Fruit fly (Drosophila melanogaster): Measurements from ENCODE around the gene BCAS2.

The BCAS2 gene

DNA sequence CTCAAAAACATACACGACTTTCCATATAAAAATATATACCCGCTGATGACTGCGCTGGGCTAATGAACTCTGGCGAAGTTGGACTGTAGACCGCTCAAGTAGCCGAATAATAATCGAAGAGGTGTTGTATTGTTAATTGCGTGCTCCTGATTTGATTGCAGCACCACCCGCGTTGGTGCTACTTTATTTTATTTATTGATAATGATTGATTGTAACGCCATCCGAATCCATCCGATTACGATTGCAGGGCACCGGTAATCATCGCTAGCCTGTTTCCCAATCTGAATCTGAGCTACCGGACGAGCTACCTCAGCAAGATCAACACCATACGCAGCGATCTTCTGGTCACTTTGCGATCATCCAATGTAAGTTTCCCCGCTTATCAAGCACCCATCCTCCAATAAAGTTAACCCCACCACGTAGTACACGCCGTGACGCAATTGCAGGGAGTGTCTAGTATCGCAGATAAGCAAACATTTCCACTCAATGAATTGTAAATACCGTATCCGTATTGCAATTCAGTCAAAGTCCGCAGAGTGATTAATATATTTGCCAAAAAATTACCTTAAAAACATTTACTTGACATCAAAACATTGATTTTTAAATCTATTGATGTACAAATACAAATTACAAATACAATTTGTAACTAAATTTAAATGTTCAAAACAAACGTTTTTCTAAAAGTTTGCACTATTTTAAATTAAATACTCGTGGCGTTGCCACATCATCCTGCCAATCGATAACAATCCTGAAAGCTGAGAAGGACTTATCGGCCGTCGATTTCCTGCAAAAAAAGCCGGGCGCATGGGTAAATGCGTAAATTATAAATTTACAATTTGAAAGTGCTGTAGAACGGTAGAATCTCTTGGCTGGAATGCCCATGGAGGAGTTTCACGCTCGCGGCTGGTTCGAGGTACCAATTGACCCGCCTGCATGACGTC, 7.1 kb upstream of the BCAS2 start:
- no peak for TF ChIP-seq CG17801 (GFP tag; optimal IDR thresholded peaks at IDR 0.05; ENCODE audit: partially characterized antibody)

DNA sequence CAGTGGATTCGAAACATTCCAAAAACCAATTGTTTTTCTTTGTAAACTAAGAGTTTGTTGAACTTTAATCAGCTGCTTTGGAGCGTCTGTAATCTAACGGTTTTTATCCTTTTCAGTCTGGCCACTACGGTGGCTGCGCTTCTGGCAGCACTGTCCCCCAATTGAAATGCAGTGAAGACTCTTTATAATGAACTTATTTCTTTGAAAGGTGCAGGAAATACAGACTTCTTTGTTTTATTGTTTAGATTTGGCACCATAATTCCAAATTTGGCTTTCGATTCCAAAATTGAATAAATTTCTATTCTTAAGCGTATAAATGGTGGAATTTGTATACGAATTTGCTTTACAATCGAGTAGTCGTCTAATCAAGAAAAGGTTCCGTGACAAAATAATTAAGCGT, 6.0 kb upstream of the BCAS2 start, which contains the start of gene nenya:
Gene nenya (minus strand): TSS at position 35 of the 400 bp plus-strand sequence.
- no peak for TF ChIP-seq CG17801 (GFP tag; optimal IDR thresholded peaks at IDR 0.05; ENCODE audit: partially characterized antibody)

DNA sequence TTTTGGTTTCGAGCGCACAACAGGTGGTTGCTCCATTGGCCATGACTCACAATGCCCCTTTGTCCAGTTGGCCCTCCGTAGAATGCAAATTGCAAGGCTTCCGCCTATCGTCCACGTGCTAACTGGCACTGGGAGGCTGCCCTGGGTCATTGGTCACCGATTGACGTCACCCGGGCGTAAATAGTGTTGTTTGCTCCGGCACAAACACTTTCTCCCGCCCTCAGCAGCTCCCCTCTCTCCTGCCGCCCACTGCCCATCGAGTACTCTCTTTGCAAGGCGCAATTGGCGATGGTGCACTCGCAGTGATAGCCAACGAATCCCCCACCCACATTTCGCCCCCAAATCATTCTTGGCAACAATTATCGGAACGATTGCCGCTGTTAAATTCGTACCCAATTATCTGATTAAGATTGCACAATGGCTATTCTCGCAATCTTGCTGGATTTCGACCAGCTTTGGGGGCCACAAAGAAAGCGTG, 4.6 kb upstream of the BCAS2 start:
- TF ChIP-seq CG17801 (GFP tag; optimal IDR thresholded peaks at IDR 0.05; ENCODE audit: partially characterized antibody): no peak

DNA sequence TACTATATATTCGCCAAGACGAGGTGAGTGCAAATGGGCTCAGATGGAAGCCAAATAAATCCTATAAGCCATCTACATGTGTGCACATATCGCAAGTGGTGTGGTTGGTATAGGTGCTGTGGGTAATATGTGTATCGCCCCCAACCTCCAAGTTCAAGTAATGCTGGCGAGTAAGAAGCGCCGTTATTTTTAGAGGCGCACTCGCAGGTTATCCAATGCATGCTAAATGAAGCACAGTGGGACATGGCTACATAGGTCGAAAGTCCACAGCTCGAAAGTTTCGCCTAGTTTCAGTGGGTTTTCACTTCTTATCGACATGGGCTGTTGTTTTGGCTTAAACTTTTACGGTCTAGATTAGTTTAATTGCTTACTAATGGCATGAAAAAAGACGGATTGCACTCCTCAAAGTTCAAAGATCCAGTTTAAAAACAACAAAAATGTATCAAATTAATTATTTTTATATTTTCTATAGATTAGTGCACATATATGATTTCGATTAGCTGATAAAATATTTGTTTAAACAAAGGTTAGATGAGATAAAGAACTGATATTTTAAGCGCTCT, 3.9 kb upstream of the BCAS2 start:
- TF ChIP-seq CG17801 (GFP tag; optimal IDR thresholded peaks at IDR 0.05; ENCODE audit: partially characterized antibody): no peak

DNA sequence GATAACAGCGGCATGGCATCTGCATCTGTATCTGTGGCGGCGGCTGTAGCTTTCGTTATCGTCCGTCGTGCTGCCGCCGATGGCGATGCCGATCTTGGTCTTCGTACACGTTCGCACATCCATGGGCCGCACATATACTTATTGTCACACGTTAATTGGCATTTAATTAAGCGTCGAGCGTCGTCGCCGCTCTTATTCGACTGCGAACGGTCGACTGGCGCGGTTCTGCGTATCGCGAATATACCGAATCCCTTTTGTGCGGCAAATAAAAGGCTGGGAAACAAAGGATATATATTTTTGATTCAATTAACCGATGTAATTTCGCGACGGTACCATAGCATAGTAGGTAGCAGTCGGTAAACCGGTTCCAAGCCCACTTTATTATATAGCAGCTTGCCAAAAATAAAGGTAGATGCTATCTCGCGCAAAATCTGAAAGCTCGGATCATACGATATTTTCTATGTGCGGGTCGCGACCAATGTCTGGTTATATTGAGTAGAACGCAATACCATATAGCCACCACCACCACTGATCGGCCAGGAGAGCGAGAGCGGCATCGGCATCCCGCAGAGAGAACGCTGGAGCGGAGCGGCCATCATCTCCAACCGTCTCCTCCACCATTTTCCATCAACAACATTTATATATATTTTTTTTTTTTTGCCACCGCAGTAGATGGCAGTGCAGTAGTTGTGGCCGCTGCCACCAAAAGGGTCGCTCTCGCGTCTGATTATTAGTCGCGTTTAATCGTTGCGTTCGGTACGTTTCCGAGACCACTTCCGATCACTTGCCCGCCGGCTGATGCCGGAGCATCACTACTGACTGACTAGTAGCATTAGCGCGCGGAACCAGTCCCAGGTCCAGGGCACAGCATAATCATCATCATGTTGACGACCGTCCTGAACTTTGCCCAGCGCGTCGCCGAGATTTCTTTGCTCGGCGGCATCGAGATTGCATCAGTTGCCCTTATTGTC, 3.1 kb upstream of the BCAS2 start, which contains the start of gene mino:
Gene mino (plus strand): TSS at position 192 of the 971 bp plus-strand sequence.
- TF ChIP-seq CG17801 (GFP tag; optimal IDR thresholded peaks at IDR 0.05; ENCODE audit: partially characterized antibody): peak; percentile 49

DNA sequence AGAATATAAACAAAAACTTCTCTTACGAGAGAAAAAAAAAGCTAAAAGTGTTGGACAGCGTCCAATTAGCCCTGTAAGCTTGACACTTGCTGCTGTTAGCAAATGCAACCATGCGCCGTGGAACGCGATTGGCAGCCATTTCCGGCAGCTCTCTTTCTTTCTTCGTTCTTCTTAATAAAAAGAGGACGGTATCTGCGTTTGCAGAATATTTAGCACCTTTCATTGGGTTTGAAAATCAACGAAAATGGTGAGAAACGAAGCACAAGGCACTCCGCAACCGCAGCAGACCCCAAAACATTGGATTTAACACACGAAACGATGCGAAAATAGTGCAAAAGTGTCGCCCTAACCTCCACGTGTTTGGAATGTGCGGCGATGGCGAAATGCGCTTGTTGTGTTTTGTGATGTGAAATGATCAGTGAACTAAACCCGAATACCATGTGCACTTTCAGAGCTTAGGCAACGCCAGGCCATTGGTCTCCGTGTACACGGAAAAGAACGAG, 568 bp upstream of the BCAS2 start, which contains the start of gene RpL4:
Gene RpL4 (plus strand): TSS at position 149 of the 503 bp plus-strand sequence.
- peak; percentile 44 for TF ChIP-seq CG17801 (GFP tag; optimal IDR thresholded peaks at IDR 0.05; ENCODE audit: partially characterized antibody)

DNA sequence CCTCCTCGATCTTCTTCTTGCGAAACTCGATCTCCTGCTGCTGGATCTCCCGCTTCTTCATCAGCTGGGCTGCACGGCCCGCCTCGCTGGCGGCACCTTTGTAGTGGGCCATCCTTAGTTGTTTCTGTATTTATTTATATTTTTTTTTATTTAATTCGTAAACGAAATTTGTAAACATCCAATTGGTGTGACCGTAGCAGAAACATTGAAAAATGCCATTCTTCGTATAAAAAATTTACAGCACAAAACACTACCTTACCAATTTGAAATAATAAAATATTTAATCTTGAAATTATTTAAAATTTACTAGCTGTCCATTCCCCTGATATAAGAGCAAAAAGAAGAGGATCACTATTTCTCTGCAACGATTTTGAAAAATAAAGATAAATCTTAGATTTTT, 1.3 kb downstream of the BCAS2 start, which contains the start of gene CG12259:
Gene CG12259 (minus strand): TSS at position 207 of the 400 bp plus-strand sequence.
- TF ChIP-seq CG17801 (GFP tag; optimal IDR thresholded peaks at IDR 0.05; ENCODE audit: partially characterized antibody): no peak

DNA sequence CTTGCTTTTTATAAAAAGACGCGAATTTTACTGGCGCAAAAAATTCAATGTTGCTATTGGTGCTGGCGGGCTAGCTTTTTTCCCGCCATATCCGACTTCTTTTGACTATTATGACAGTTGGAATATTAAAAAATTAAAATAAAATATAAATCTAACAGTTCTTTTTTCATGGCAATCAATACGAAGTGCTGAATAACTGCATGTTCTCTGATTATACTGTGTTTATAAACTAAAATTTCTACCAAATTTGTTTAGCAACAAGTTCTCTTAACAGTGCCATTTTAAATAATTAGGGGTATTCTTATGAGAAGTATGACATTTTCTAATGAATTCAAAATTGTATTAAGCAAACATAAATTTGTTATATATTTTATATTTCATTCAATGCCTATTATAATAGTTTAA, 2.8 kb downstream of the BCAS2 start, which contains the start of gene Boh1:
Gene Boh1 (minus strand): TSS at position 76 of the 405 bp plus-strand sequence.
- TF ChIP-seq CG17801 (GFP tag; optimal IDR thresholded peaks at IDR 0.05; ENCODE audit: partially characterized antibody): peak; percentile 56

DNA sequence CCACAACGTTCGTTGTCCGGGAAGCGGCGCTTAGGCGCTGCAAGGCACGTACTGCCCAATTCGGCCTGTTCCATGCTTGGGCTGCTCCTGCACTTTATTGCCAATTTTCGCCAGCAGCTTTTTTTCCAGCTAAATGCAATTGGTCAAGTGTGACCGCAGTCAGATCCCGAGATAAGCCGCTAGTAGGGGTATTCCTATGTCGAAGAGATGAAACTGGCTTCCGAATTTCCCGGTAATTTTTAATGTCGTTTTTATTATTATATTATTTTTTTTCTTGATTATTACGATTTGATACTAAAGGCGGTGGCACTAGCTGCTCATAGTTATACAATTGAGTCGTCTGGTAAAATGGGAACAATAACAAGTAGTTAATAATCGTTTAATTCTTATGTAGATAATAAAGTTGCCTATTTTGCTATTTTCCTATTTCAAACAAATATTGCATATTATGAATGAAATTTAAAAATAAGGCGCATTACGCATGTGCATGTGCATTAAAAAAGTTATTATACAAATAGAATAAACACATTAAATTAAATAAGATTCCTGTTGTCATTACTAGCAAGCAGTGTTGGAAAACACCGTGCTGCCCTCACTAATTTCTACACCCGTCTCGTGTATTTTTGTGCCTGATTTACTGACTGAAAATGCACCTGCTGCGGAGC, 5.7 kb downstream of the BCAS2 start, which contains the start of the genes CG5003 and mRpS22:
Gene CG5003 (minus strand): TSS at position 162 of the 665 bp plus-strand sequence.
Gene mRpS22 (plus strand): TSS at position 554 of the 665 bp plus-strand sequence.
- no peak for TF ChIP-seq CG17801 (GFP tag; optimal IDR thresholded peaks at IDR 0.05; ENCODE audit: partially characterized antibody)

DNA sequence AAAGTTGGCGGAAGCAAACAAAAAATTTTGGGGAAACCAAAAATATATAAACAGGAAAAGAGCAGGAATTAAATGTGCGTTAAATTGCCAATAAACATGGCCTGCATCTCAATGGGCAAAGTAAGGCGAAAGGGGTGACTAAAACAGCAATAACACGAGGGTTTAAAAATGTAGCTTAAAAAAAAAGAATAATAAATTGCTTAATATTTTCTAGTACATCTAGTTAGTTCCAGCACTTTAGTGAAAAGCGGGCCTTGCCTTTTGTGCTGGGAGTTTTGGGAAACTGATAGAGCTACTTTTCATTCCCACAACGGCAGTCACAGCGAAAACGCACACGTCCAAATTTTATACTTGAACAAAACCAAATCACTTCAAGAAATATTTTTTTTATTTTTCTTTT, 10.0 kb downstream of the BCAS2 start, which contains the start of gene mil:
Gene mil (plus strand): TSS at position 301 of the 400 bp plus-strand sequence.
- no peak for TF ChIP-seq CG17801 (GFP tag; optimal IDR thresholded peaks at IDR 0.05; ENCODE audit: partially characterized antibody)

DNA sequence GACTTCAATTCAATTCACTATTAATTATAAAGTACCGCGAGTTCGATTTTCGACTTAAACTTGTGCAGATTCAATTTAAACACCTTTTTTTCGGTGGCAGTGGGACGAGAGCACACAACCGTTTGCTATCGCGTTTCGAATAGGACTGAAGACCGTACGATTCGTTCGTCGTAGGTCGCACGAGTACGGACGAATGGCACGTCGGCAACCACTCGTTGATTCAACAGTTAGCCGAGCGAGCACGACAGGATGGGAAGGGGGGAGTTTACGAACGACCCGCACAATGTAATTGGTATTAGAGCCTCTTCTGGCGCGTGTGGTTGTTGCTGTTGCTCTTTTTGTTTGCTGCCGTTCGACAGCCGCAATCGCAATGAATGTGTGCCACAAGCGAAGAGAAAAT, 16.5 kb downstream of the BCAS2 start, which contains the start of gene CG34353:
Gene CG34353 (minus strand): TSS at position 149 of the 400 bp plus-strand sequence.
- TF ChIP-seq CG17801 (GFP tag; optimal IDR thresholded peaks at IDR 0.05; ENCODE audit: partially characterized antibody): no peak

DNA sequence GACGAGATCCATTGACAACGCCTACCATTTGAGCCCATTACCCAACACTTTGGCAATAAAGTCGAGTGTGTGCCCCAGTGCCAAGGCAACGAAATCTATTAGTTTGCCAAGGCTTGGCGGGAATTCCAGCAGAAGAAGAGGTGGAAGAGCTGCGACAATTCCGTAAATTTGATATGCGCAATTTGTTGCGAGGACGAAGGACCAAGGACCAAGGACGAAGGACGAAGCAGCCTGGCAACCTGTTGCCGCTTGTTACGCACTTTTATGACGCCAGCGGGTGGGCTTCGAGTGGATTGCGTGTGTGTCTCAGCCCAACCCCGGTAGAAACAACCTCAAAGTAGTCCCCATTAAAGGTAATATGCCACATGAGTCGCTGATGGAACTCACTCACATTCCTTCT, 34.0 kb downstream of the BCAS2 start:
- no peak for TF ChIP-seq CG17801 (GFP tag; optimal IDR thresholded peaks at IDR 0.05; ENCODE audit: partially characterized antibody)

DNA sequence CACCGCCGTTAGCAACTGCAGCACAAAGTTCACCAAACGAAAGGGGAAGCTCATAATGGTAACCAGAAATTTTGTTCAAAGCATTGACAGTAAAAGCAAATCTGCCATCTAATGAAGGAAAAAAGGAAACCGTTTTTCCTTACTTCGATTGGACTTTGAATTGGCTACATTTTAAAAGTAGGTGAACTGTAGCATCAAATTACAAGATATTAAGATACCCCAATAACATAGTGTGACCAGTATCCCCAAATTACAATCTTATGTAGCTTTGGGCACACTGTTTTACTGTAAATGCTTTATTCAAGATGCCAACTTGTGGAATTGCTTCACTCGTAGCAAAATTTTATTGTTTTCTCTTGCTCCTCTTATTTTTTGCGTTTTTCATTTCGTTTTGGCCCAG, 49.9 kb downstream of the BCAS2 start, which contains the start of gene CG12426:
Gene CG12426 (minus strand): TSS at position 101 of the 400 bp plus-strand sequence.
- TF ChIP-seq CG17801 (GFP tag; optimal IDR thresholded peaks at IDR 0.05; ENCODE audit: partially characterized antibody): no peak
